Worm (Caenorhabditis elegans): ENCODE results near the gene K02E11.10.

- TF ChIP-seq ama-1 (optimal IDR thresholded peaks at IDR 0.05) (no peak), hmbx-1 (tag; optimal IDR thresholded peaks at IDR 0.05) (no peak), tbx-37 (GFP tag; conservative IDR thresholded peaks at IDR 0.05) (no peak), hnd-1 (tag; optimal IDR thresholded peaks at IDR 0.05) (no peak), flt-1 (GFP tag; IDR thresholded peaks at IDR 0.05) (no peak), F13C5.2 (tag; optimal IDR thresholded peaks at IDR 0.05) (no peak), ets-7 (tag; optimal IDR thresholded peaks at IDR 0.05) (no peak), ceh-36 (tag; optimal IDR thresholded peaks at IDR 0.05) (no peak), hmg-4 (GFP tag; optimal IDR thresholded peaks at IDR 0.05) (no peak), tbx-11 (GFP tag; IDR thresholded peaks at IDR 0.05) (no peak), scrt-1 (GFP tag; IDR thresholded peaks at IDR 0.05) (no peak), aly-1 (tag; optimal IDR thresholded peaks at IDR 0.05) (no peak), tra-4 (tag; optimal IDR thresholded peaks at IDR 0.05) (no peak), sea-1 (GFP tag; conservative IDR thresholded peaks at IDR 0.05) (no peak)
Measured at ce11 chrV:14246761-14247160, 5.8 kb upstream of the K02E11.10 start, which contains the start of gene K02E11.3.
